Fruit fly (Drosophila melanogaster) whole organism, embryonic: ENCODE results near the gene rdog.

ENCODE experiments used
- Bgb ChIP-seq: fragments of 200-800 bp; sonication (Bioruptor generic); IDR thresholded peaks from 2 replicates; pipeline ENCODE4 v1.3.6; 2022; ENCODE audit warnings: missing biosample characterization, missing genetic modification characterization; ENCODE audit not compliant: partially characterized antibody
- CG12769 ChIP-seq: fragments of 200-800 bp; sonication (Bioruptor generic); optimal IDR thresholded peaks from 2 replicates; lab custom pipeline; 2019; ENCODE audit warnings: missing biosample characterization, mild to moderate bottlenecking, missing genetic modification characterization, moderate library complexity
- CG14441 ChIP-seq: fragments of 200-800 bp; sonication (Bioruptor generic); IDR thresholded peaks from 2 replicates; pipeline ENCODE4 v1.3.6; 2022; ENCODE audit warnings: missing biosample characterization, missing genetic modification characterization
- CG17186 ChIP-seq: fragments of 200-800 bp; sonication (Bioruptor generic); optimal IDR thresholded peaks from 3 replicates; lab custom pipeline; 2017; ENCODE audit warnings: missing biosample characterization, missing genetic modification reagents, missing genetic modification characterization
- CG18476 ChIP-seq: fragments of 200-800 bp; sonication (Bioruptor generic); optimal IDR thresholded peaks from 2 replicates; lab custom pipeline; 2016; ENCODE audit warnings: missing biosample characterization, mild to moderate bottlenecking, missing genetic modification characterization
- CG2678 ChIP-seq: fragments of 200-800 bp; sonication (Bioruptor generic); optimal IDR thresholded peaks from 3 replicates; lab custom pipeline; 2019; ENCODE audit warnings: missing biosample characterization, mild to moderate bottlenecking, missing genetic modification characterization, moderate library complexity
- CG2875 ChIP-seq: fragments of 200-800 bp; sonication (Bioruptor generic); optimal IDR thresholded peaks from 2 replicates; lab custom pipeline; 2017; ENCODE audit warnings: missing biosample characterization, mild to moderate bottlenecking, missing genetic modification characterization, missing genetic modification reagents
- CG33213 ChIP-seq: fragments of 200-800 bp; sonication (Bioruptor generic); optimal IDR thresholded peaks from 3 replicates; lab custom pipeline; 2016; ENCODE audit warnings: missing biosample characterization, missing genetic modification characterization
- CG4328 ChIP-seq: fragments of 200-800 bp; sonication (Bioruptor generic); optimal IDR thresholded peaks from 3 replicates; lab custom pipeline; 2017; ENCODE audit warnings: missing biosample characterization, missing genetic modification reagents, missing genetic modification characterization
- CG6689 ChIP-seq: fragments of 200-800 bp; sonication (Bioruptor generic); IDR thresholded peaks from 2 replicates; pipeline ENCODE4 v1.3.6; 2022; ENCODE audit warnings: missing biosample characterization, missing genetic modification characterization
- CG7556 ChIP-seq: fragments of 200-800 bp; sonication (Bioruptor generic); optimal IDR thresholded peaks from 2 replicates; lab custom pipeline; 2017; ENCODE audit warnings: missing biosample characterization, mild to moderate bottlenecking, missing genetic modification characterization
- CG8359 ChIP-seq: fragments of 200-800 bp; sonication (Bioruptor generic); optimal IDR thresholded peaks from 2 replicates; lab custom pipeline; 2017; ENCODE audit warnings: missing biosample characterization, mild to moderate bottlenecking, missing genetic modification characterization, borderline replicate concordance
- CG8478 ChIP-seq: fragments of >200 bp; optimal IDR thresholded peaks from 2 replicates; lab custom pipeline; 2018
- Doc2 ChIP-seq: fragments of 200-800 bp; sonication (Bioruptor generic); IDR thresholded peaks from 2 replicates; pipeline ENCODE4 v1.3.6; 2022; ENCODE audit warnings: missing biosample characterization, missing genetic modification characterization
- Dp ChIP-seq: fragments of 200-800 bp; sonication (Bioruptor generic); optimal IDR thresholded peaks from 2 replicates; lab custom pipeline; 2018; ENCODE audit warnings: missing biosample characterization, mild to moderate bottlenecking, missing genetic modification characterization, moderate library complexity
- ERR ChIP-seq: fragments of 200-800 bp; sonication (Bioruptor generic); optimal IDR thresholded peaks from 2 replicates; lab custom pipeline; 2016; ENCODE audit warnings: missing biosample characterization, missing genetic modification characterization
- Ets65A ChIP-seq: fragments of 200-800 bp; sonication (Bioruptor generic); peaks from one replicate; lab custom pipeline; 2016; ENCODE audit warnings: missing biosample characterization, missing genetic modification characterization
- Fer3 ChIP-seq: fragments of 200-800 bp; sonication (Bioruptor generic); optimal IDR thresholded peaks from 2 replicates; lab custom pipeline; 2018; ENCODE audit warnings: missing biosample characterization, mild to moderate bottlenecking, missing genetic modification characterization, moderate library complexity
- Med ChIP-seq: fragments of 200-800 bp; sonication (Bioruptor generic); peaks from one replicate; lab custom pipeline; 2016; ENCODE audit warnings: missing biosample characterization, missing genetic modification characterization, mild to moderate bottlenecking, inconsistent platforms, moderate library complexity
- Nf-YC ChIP-seq: fragments of 200-800 bp; optimal IDR thresholded peaks from 3 replicates; lab custom pipeline; 2019; ENCODE audit warnings: missing biosample characterization, mild to moderate bottlenecking, missing genetic modification characterization, moderate library complexity
- NfI ChIP-seq: fragments of 200-800 bp; sonication (Bioruptor generic); optimal IDR thresholded peaks from 3 replicates; lab custom pipeline; 2018; ENCODE audit warnings: missing biosample characterization, mild to moderate bottlenecking, missing genetic modification characterization, moderate library complexity
- Sox102F ChIP-seq: fragments of 200-800 bp; sonication (Bioruptor generic); optimal IDR thresholded peaks from 2 replicates; lab custom pipeline; 2018; ENCODE audit warnings: missing biosample characterization, mild to moderate bottlenecking, missing genetic modification characterization, moderate library complexity
- Sry-δ ChIP-seq: fragments of 200-800 bp; sonication (Bioruptor generic); optimal IDR thresholded peaks from 2 replicates; lab custom pipeline; 2016; ENCODE audit warnings: missing biosample characterization, missing genetic modification characterization
- Vsx1 ChIP-seq: fragments of 200-800 bp; sonication (Bioruptor generic); optimal IDR thresholded peaks from 2 replicates; lab custom pipeline; 2017; ENCODE audit warnings: missing biosample characterization, mild to moderate bottlenecking, missing genetic modification characterization, missing genetic modification reagents
- ac ChIP-seq: fragments of 200-800 bp; sonication (Bioruptor generic); optimal IDR thresholded peaks from 3 replicates; lab custom pipeline; 2017; ENCODE audit warnings: missing biosample characterization, mild to moderate bottlenecking, missing genetic modification characterization
- ap ChIP-seq: fragments of 200-800 bp; sonication (Bioruptor generic); IDR thresholded peaks from 2 replicates; pipeline ENCODE4 v1.3.6; 2022; ENCODE audit warnings: missing biosample characterization, missing genetic modification characterization
- bcd ChIP-seq: fragments of 200-800 bp; sonication (Bioruptor generic); optimal IDR thresholded peaks from 2 replicates; lab custom pipeline; 2017; ENCODE audit warnings: missing biosample characterization, mild to moderate bottlenecking, missing genetic modification characterization
- ci ChIP-seq: fragments of 200-800 bp; sonication (Bioruptor generic); IDR thresholded peaks from 3 replicates; pipeline ENCODE4 v1.3.6; 2022; ENCODE audit warnings: missing biosample characterization, missing genetic modification characterization
- danr ChIP-seq: fragments of 200-800 bp; sonication (Bioruptor generic); IDR thresholded peaks from 2 replicates; pipeline ENCODE4 v1.3.6; 2022; ENCODE audit warnings: missing biosample characterization, missing genetic modification characterization
- dysf ChIP-seq: fragments of 200-800 bp; sonication (Bioruptor generic); IDR thresholded peaks from 3 replicates; pipeline ENCODE4 v1.3.6; 2022; ENCODE audit warnings: missing biosample characterization, missing genetic modification characterization
- fd96Cb ChIP-seq: fragments of 200-800 bp; sonication (Bioruptor generic); optimal IDR thresholded peaks from 2 replicates; lab custom pipeline; 2018; ENCODE audit warnings: missing biosample characterization, mild to moderate bottlenecking, missing genetic modification characterization, moderate library complexity
- gcm2 ChIP-seq: fragments of 200-800 bp; sonication (Bioruptor generic); optimal IDR thresholded peaks from 2 replicates; lab custom pipeline; 2016; ENCODE audit warnings: missing biosample characterization, missing genetic modification characterization
- gem ChIP-seq: fragments of 200-800 bp; sonication (Bioruptor generic); optimal IDR thresholded peaks from 2 replicates; lab custom pipeline; 2019; ENCODE audit warnings: missing biosample characterization, mild to moderate bottlenecking, missing genetic modification characterization, moderate library complexity
- mam ChIP-seq: fragments of 200-800 bp; sonication (Bioruptor generic); optimal IDR thresholded peaks from 3 replicates; lab custom pipeline; 2016; ENCODE audit warnings: missing biosample characterization, missing genetic modification characterization
- pan ChIP-seq, 4 experiments: fragments of >200 bp in 3 of 4; fragments of 200-800 bp in 1 of 4; sonication (Bioruptor generic) in 1 of 4; optimal IDR thresholded peaks in 3 of 4; IDR thresholded peaks in 1 of 4; 2 replicates each; pipeline versions ENCODE4 v1.3.6 to Lab custom; 2017 to 2022; ENCODE audit warnings: missing biosample characterization in 2 of 4, missing genetic modification characterization in 2 of 4, mixed read lengths in 1 of 4
- pzg ChIP-seq: fragments of 200-800 bp; sonication (Bioruptor generic); optimal IDR thresholded peaks from 3 replicates; lab custom pipeline; 2018; ENCODE audit warnings: missing biosample characterization, mild to moderate bottlenecking, missing genetic modification characterization, moderate library complexity
- row ChIP-seq: fragments of 200-800 bp; sonication (Bioruptor generic); IDR thresholded peaks from 3 replicates; pipeline ENCODE4 v1.3.6; 2022; ENCODE audit warnings: missing biosample characterization, missing genetic modification characterization
- salm ChIP-seq: fragments of 200-800 bp; sonication (Bioruptor generic); optimal IDR thresholded peaks from 2 replicates; lab custom pipeline; 2018; ENCODE audit warnings: missing biosample characterization, mild to moderate bottlenecking, missing genetic modification characterization
- scrt ChIP-seq: fragments of 200-800 bp; sonication (Bioruptor generic); optimal IDR thresholded peaks from 2 replicates; lab custom pipeline; 2018; ENCODE audit warnings: missing biosample characterization, mild to moderate bottlenecking, missing genetic modification characterization, moderate library complexity
- sd ChIP-seq: fragments of 200-800 bp; sonication (Bioruptor generic); optimal IDR thresholded peaks from 3 replicates; lab custom pipeline; 2018; ENCODE audit warnings: missing biosample characterization, mild to moderate bottlenecking, missing genetic modification characterization, moderate library complexity
- slp2 ChIP-seq: fragments of 200-800 bp; sonication (Bioruptor generic); optimal IDR thresholded peaks from 2 replicates; lab custom pipeline; 2016; ENCODE audit warnings: missing biosample characterization, missing genetic modification characterization
- sqz ChIP-seq: fragments of 200-800 bp; sonication (Bioruptor generic); optimal IDR thresholded peaks from 3 replicates; lab custom pipeline; 2018; ENCODE audit warnings: missing biosample characterization, mild to moderate bottlenecking, missing genetic modification characterization
- sr ChIP-seq: fragments of 200-800 bp; sonication (Bioruptor generic); IDR thresholded peaks from 3 replicates; pipeline ENCODE4 v1.3.6; 2022; ENCODE audit warnings: missing biosample characterization, missing genetic modification characterization
- ssp ChIP-seq: fragments of 200-800 bp; sonication (Bioruptor generic); IDR thresholded peaks from 2 replicates; pipeline ENCODE4 v1.3.6; 2022; ENCODE audit warnings: missing biosample characterization, missing genetic modification characterization
- sug ChIP-seq: fragments of 200-800 bp; optimal IDR thresholded peaks from 2 replicates; lab custom pipeline; 2019; ENCODE audit warnings: missing biosample characterization, mild to moderate bottlenecking, missing genetic modification characterization, moderate library complexity
- tup ChIP-seq: fragments of 200-800 bp; sonication (Bioruptor generic); optimal IDR thresholded peaks from 2 replicates; lab custom pipeline; 2016; ENCODE audit warnings: missing biosample characterization, mild to moderate bottlenecking, missing genetic modification characterization, moderate library complexity
- unc-4 ChIP-seq: fragments of 200-800 bp; sonication (Bioruptor generic); IDR thresholded peaks from 2 replicates; pipeline ENCODE4 v1.3.6; 2022; ENCODE audit warnings: missing biosample characterization, missing genetic modification characterization; ENCODE audit not compliant: partially characterized antibody
- yki ChIP-seq: fragments of >200 bp; optimal IDR thresholded peaks from 3 replicates; lab custom pipeline; 2018

The rdog gene

dm6 chr3R:29122817-29123611 is 34.9 kb upstream of the rdog start, which contains the start of the genes yem and Ctl2 (continued):
- TF ChIP-seq Dp (GFP tag; lab: Kevin White, UChicago) = peak; percentile 11
- TF ChIP-seq fd96Cb (tag; lab: Kevin White, UChicago) = peak; percentile 44
- peak; percentile 67; the same call in 1 of the 2 replicates for TF ChIP-seq CG14441 (GFP tag; lab: Robert Waterston, UW)
- TF ChIP-seq bcd (GFP tag; lab: Kevin White, UChicago) = peak; percentile 76
- no peak for TF ChIP-seq ac (GFP tag; lab: Kevin White, UChicago)
- peak; percentile 41 for TF ChIP-seq CG4328
- TF ChIP-seq CG8478 = no peak
- peak; percentile 25 for TF ChIP-seq CG33213 (GFP tag; lab: Kevin White, UChicago)
- TF ChIP-seq sug (tag; lab: Kevin White, UChicago) = peak; percentile 76
- peak; percentile 86 for TF ChIP-seq slp2
- no peak for TF ChIP-seq CG8359
- TF ChIP-seq mam = peak; percentile 83
- TF ChIP-seq Sry-δ (GFP tag; lab: Kevin White, UChicago) = peak; percentile 65
- peak; percentile 46 for TF ChIP-seq gcm2
- peak; percentile 100 for TF ChIP-seq sd (tag; lab: Kevin White, UChicago)
- TF ChIP-seq Med = peak; percentile 93
- peak; percentile 76 for TF ChIP-seq CG18476 (GFP tag; lab: Kevin White, UChicago)
- no peak for TF ChIP-seq salm (tag; lab: Kevin White, UChicago)
- no peak for TF ChIP-seq unc-4 (GFP tag; lab: Robert Waterston, UW)
- TF ChIP-seq yki (lab: Kevin White, UChicago) = no peak
- no peak for TF ChIP-seq pan (optimal IDR thresholded peaks at IDR 0.05; lab: Kevin White, UChicago)
- TF ChIP-seq pan (GFP tag; optimal IDR thresholded peaks at IDR 0.05 in 1 of 2, IDR thresholded peaks at IDR 0.05 in 1 of 2) = peak in 1 of 2 experiments; percentile 9
- TF ChIP-seq Vsx1 (GFP tag; lab: Kevin White, UChicago) = no peak
- TF ChIP-seq danr = no peak
- peak; percentile 58 for TF ChIP-seq Nf-YC (tag; lab: Kevin White, UChicago)
- no peak for TF ChIP-seq ap (GFP tag; lab: Robert Waterston, UW)
- TF ChIP-seq CG2875 = no peak
- no peak for TF ChIP-seq sqz (GFP tag; lab: Kevin White, UChicago)
- peak; percentile 99 for TF ChIP-seq Ets65A (GFP tag; lab: Kevin White, UChicago)
- TF ChIP-seq Bgb = peak; percentile 34; the same call in 1 of the 2 replicates
- TF ChIP-seq row = peak; percentile 88
- peak; percentile 18; the same call in 1 of the 3 replicates for TF ChIP-seq sr (GFP tag; lab: Robert Waterston, UW)
- peak; percentile 68 for TF ChIP-seq CG17186 (GFP tag; lab: Kevin White, UChicago)
- peak; percentile 79 for TF ChIP-seq dysf (GFP tag; lab: Robert Waterston, UW)
- TF ChIP-seq Sox102F = peak; percentile 59
- TF ChIP-seq scrt (GFP tag; lab: Kevin White, UChicago) = peak; percentile 5
- peak; percentile 18; the same call in 1 of the 2 replicates for TF ChIP-seq CG6689
- 0 out of 2 replicates have a peak, but pooled peaks have one; percentile 29 for TF ChIP-seq Doc2 (GFP tag; lab: Robert Waterston, UW)
- TF ChIP-seq NfI (GFP tag; lab: Kevin White, UChicago) = peak; percentile 44
- TF ChIP-seq CG7556 = peak; percentile 78
- TF ChIP-seq ERR = no peak
- peak; percentile 68 for TF ChIP-seq ci (GFP tag; lab: Robert Waterston, UW)
- TF ChIP-seq gem (tag; lab: Kevin White, UChicago) = peak; percentile 71
- TF ChIP-seq pzg (GFP tag; lab: Kevin White, UChicago) = peak; percentile 73
- peak; percentile 39 for TF ChIP-seq Fer3 (tag; lab: Kevin White, UChicago)
- TF ChIP-seq CG2678 (tag; lab: Kevin White, UChicago) = peak; percentile 59
- TF ChIP-seq tup (GFP tag; lab: Kevin White, UChicago) = peak; percentile 31
- peak; percentile 48 for TF ChIP-seq CG12769 (tag; lab: Kevin White, UChicago)
- peak; percentile 79 for TF ChIP-seq ssp (GFP tag; lab: Robert Waterston, UW)
